Worm (Caenorhabditis elegans) whole organism, mixed stage, embryonic: Measurements from ENCODE around the gene rpn-7.

Source experiments
- M03D4.4 ChIP-seq: sonication (generic microtip); optimal IDR thresholded peaks from 2 replicates; lab custom pipeline; 2017; ENCODE audit warnings: mild to moderate bottlenecking, missing genetic modification characterization, missing compliant biosample characterization
- bed-3 ChIP-seq: fragments of 200-800 bp; sonication (Bioruptor generic); optimal IDR thresholded peaks from 3 replicates; lab custom pipeline; 2018; ENCODE audit warnings: mild to moderate bottlenecking, missing genetic modification characterization, moderate library complexity, missing compliant biosample characterization
- blmp-1 ChIP-seq: fragments of 150-350 bp; optimal IDR thresholded peaks from 2 replicates; lab custom pipeline; 2014; ENCODE audit warnings: missing biosample characterization, missing genetic modification characterization
- ceh-39 ChIP-seq: fragments of 150-350 bp; optimal IDR thresholded peaks from 2 replicates; lab custom pipeline; 2014; ENCODE audit warnings: missing biosample characterization, missing genetic modification characterization
- ceh-43 ChIP-seq: fragments of 200-800 bp; sonication (Bioruptor generic); optimal IDR thresholded peaks from 2 replicates; lab custom pipeline; 2018; ENCODE audit warnings: mild to moderate bottlenecking, missing genetic modification characterization, moderate library complexity, missing compliant biosample characterization
- cnd-1 ChIP-seq: fragments of 200-800 bp; sonication (Bioruptor generic); optimal IDR thresholded peaks from 2 replicates; lab custom pipeline; 2018; ENCODE audit warnings: mild to moderate bottlenecking, missing genetic modification characterization, missing compliant biosample characterization
- drap-1 ChIP-seq: fragments of 200-800 bp; sonication (Bioruptor generic); optimal IDR thresholded peaks from 3 replicates; lab custom pipeline; 2018; ENCODE audit warnings: mild to moderate bottlenecking, missing genetic modification characterization, missing compliant biosample characterization
- elt-1 ChIP-seq: sonication (generic microtip); optimal IDR thresholded peaks from 2 replicates; lab custom pipeline; 2017; ENCODE audit warnings: missing genetic modification characterization, mild to moderate bottlenecking, missing compliant biosample characterization, antibody characterized with exemption, moderate library complexity, borderline replicate concordance; ENCODE audit not compliant: insufficient read depth
- elt-3 ChIP-seq: fragments of 150-350 bp; optimal IDR thresholded peaks from 2 replicates; lab custom pipeline; 2014; ENCODE audit warnings: missing biosample characterization, missing genetic modification characterization
- flh-1 ChIP-seq: fragments of 200-800 bp; sonication (Bioruptor generic); optimal IDR thresholded peaks from 2 replicates; lab custom pipeline; 2018; ENCODE audit warnings: mild to moderate bottlenecking, missing genetic modification characterization, moderate library complexity, missing compliant biosample characterization
- ham-2 ChIP-seq: fragments of 200-800 bp; sonication (Bioruptor generic); optimal IDR thresholded peaks from 2 replicates; lab custom pipeline; 2018; ENCODE audit warnings: mild to moderate bottlenecking, missing genetic modification characterization, missing compliant biosample characterization
- lin-13 ChIP-seq: fragments of 150-350 bp; optimal IDR thresholded peaks from 2 replicates; lab custom pipeline; 2014; ENCODE audit warnings: missing biosample characterization, missing genetic modification characterization
- lin-32 ChIP-seq: fragments of 200-800 bp; sonication (Bioruptor generic); optimal IDR thresholded peaks from 2 replicates; lab custom pipeline; 2018; ENCODE audit warnings: mild to moderate bottlenecking, missing genetic modification characterization, missing compliant biosample characterization
- lsy-2 ChIP-seq: fragments of 150-350 bp; optimal IDR thresholded peaks from 2 replicates; lab custom pipeline; 2014; ENCODE audit warnings: missing biosample characterization, missing genetic modification characterization
- mab-5 ChIP-seq: fragments of 150-350 bp; optimal IDR thresholded peaks from 2 replicates; lab custom pipeline; 2014; ENCODE audit warnings: missing biosample characterization, missing genetic modification characterization
- mep-1 ChIP-seq: fragments of 150-350 bp; optimal IDR thresholded peaks from 2 replicates; lab custom pipeline; 2017; ENCODE audit warnings: missing biosample characterization, missing genetic modification reagents, missing genetic modification characterization, inconsistent platforms
- nhr-12 ChIP-seq: fragments of 150-350 bp; optimal IDR thresholded peaks from 2 replicates; lab custom pipeline; 2014; ENCODE audit warnings: missing biosample characterization, missing genetic modification characterization
- nhr-2 ChIP-seq: fragments of 150-350 bp; optimal IDR thresholded peaks from 2 replicates; lab custom pipeline; 2014; ENCODE audit warnings: missing biosample characterization, missing genetic modification characterization
- nhr-237 ChIP-seq: fragments of 150-350 bp; optimal IDR thresholded peaks from 2 replicates; lab custom pipeline; 2014; ENCODE audit warnings: missing biosample characterization, missing genetic modification characterization
- nhr-28 ChIP-seq: fragments of 150-350 bp; optimal IDR thresholded peaks from 2 replicates; lab custom pipeline; 2014; ENCODE audit warnings: missing biosample characterization, missing genetic modification characterization
- nhr-76 ChIP-seq: sonication (generic microtip); optimal IDR thresholded peaks from 2 replicates; lab custom pipeline; 2017; ENCODE audit warnings: missing biosample characterization, missing genetic modification characterization
- pha-4 ChIP-seq: fragments of 150-350 bp; optimal IDR thresholded peaks from 2 replicates; lab custom pipeline; 2018; ENCODE audit warnings: missing biosample characterization, missing genetic modification reagents, missing genetic modification characterization
- sem-2 ChIP-seq: fragments of 200-800 bp; sonication (Bioruptor generic); optimal IDR thresholded peaks from 2 replicates; lab custom pipeline; 2018; ENCODE audit warnings: mild to moderate bottlenecking, missing genetic modification characterization, missing compliant biosample characterization
- snpc-4 ChIP-seq: fragments of 150-350 bp; optimal IDR thresholded peaks from 2 replicates; lab custom pipeline; 2014; ENCODE audit warnings: missing biosample characterization, missing genetic modification characterization
- sptf-1 ChIP-seq: sonication (generic microtip); optimal IDR thresholded peaks from 2 replicates; lab custom pipeline; 2017; ENCODE audit warnings: mild to moderate bottlenecking, missing genetic modification characterization, moderate library complexity, missing compliant biosample characterization
- tbx-8 ChIP-seq: fragments of 200-800 bp; sonication (Bioruptor generic); optimal IDR thresholded peaks from 2 replicates; lab custom pipeline; 2018; ENCODE audit warnings: mild to moderate bottlenecking, missing genetic modification characterization, moderate library complexity, missing compliant biosample characterization
- unc-120 ChIP-seq: sonication (generic microtip); optimal IDR thresholded peaks from 2 replicates; lab custom pipeline; 2017; ENCODE audit warnings: missing genetic modification characterization, missing compliant biosample characterization; ENCODE audit not compliant: poor library complexity, severe bottlenecking
- unc-39 ChIP-seq: fragments of 150-350 bp; optimal IDR thresholded peaks from 2 replicates; lab custom pipeline; 2014; ENCODE audit warnings: missing biosample characterization, missing genetic modification characterization
- unc-62 ChIP-seq: fragments of 150-350 bp; optimal IDR thresholded peaks from 2 replicates; lab custom pipeline; 2014; ENCODE audit warnings: missing biosample characterization, missing genetic modification reagents, missing genetic modification characterization
- zip-8 ChIP-seq: fragments of 150-350 bp; optimal IDR thresholded peaks from 2 replicates; lab custom pipeline; 2014; ENCODE audit warnings: missing biosample characterization, missing genetic modification characterization
- ztf-11 ChIP-seq: fragments of 150-350 bp; optimal IDR thresholded peaks from 2 replicates; lab custom pipeline; 2014; ENCODE audit warnings: missing biosample characterization, missing genetic modification characterization

The rpn-7 gene

DNA sequence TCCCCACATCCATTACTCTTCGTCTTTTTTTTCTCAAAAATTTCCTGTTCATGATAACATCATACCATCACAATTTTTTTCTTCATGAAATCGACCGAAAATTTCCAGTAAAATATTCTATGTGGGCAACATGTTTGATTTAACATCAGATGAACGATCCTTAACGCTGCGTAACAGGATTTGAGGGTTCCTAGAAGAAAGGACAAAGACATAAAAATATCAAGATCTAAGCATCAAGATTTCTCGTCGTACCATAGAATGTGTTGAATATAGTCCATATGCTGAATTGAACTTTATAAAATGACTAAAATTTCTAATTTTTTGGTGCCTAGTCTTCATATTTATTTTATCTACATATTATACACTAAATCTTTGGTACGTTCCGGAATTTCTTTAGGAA lies 16.3 kb upstream of the rpn-7 start, which contains the start of gene F49C12.3:
F49C12.3 (plus strand) TSS at position 301 of the 400 bp plus-strand sequence.
- TF ChIP-seq unc-120 (tag; lab: Kevin White, UChicago) (no peak), lsy-2 (tag; lab: Kevin White, UChicago) (no peak), cnd-1 (tag; lab: Kevin White, UChicago) (no peak), ceh-39 (no peak), elt-3 (no peak), ceh-43 (GFP tag; lab: Kevin White, UChicago) (no peak), tbx-8 (GFP tag; lab: Kevin White, UChicago) (no peak), unc-39 (tag; lab: Kevin White, UChicago) (no peak), lin-13 (tag; lab: Kevin White, UChicago) (no peak), unc-62 (no peak), bed-3 (no peak), blmp-1 (tag; lab: Kevin White, UChicago) (no peak), pha-4 (tag; lab: Kevin White, UChicago) (no peak)

DNA sequence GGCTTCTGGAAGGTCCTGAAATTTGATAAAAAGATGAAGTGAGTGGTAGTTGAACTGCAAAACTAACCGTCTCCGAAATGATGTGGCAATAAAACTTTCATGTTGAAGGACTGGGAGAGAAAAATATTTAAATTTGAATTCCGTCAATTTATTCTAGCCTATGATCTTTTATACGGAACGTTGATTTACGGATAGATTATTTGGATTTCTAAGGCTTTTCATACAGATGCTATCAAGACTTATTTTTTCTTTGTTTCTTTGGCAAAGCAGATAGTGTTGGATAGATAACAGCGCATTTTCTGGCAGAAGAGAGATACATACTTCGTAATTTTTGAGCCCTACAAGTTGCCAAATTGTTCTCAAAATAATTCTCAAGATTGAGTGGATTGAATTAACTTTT lies 12.4 kb upstream of the rpn-7 start, which contains the start of gene F49C12.4:
F49C12.4 (minus strand) TSS at position 101 of the 400 bp plus-strand sequence.
- peak; percentile 61 for TF ChIP-seq elt-1 (tag; lab: Kevin White, UChicago)
- TF ChIP-seq ceh-39: no peak
- no peak for TF ChIP-seq tbx-8 (GFP tag; lab: Kevin White, UChicago)
- no peak for TF ChIP-seq nhr-28

DNA sequence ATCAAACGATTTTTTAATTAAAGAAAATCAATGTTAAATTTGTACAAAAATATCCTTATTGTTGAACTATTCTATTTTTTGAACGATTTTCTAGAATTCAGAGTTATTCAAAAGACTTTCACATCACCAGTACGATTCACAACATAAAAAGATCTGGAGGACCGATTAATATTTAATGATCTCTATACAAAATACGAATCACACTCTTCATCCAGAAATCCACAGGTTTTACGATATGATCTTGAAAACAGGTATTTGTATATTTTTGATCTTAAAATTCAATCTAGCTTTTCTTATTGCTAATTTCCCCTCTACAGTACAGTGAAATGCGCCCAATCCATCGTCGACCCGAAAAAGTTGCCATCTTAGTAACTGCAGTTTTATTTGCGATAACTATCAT lies 11.8 kb upstream of the rpn-7 start, which contains the start of gene F49C12.5:
F49C12.5 (plus strand) TSS at position 301 of the 400 bp plus-strand sequence.
- TF ChIP-seq sptf-1 (tag; lab: Kevin White, UChicago): no peak
- TF ChIP-seq blmp-1 (tag; lab: Kevin White, UChicago): no peak
- no peak for TF ChIP-seq sem-2
- TF ChIP-seq unc-120 (tag; lab: Kevin White, UChicago): no peak
- no peak for TF ChIP-seq nhr-12 (tag; lab: Kevin White, UChicago)
- TF ChIP-seq snpc-4 (tag; lab: Kevin White, UChicago): no peak
- no peak for TF ChIP-seq zip-8 (tag; lab: Kevin White, UChicago)
- no peak for TF ChIP-seq tbx-8 (GFP tag; lab: Kevin White, UChicago)
- TF ChIP-seq ztf-11: no peak
- TF ChIP-seq elt-3: no peak
- TF ChIP-seq nhr-237 (tag; lab: Kevin White, UChicago): no peak
- no peak for TF ChIP-seq lin-32
- TF ChIP-seq bed-3: no peak
- TF ChIP-seq elt-1 (tag; lab: Kevin White, UChicago): no peak
- TF ChIP-seq drap-1 (GFP tag; lab: Kevin White, UChicago): no peak
- TF ChIP-seq unc-39 (tag; lab: Kevin White, UChicago): no peak
- no peak for TF ChIP-seq nhr-28
- no peak for TF ChIP-seq cnd-1 (tag; lab: Kevin White, UChicago)
- TF ChIP-seq, all 35 proteins: peak for 0

DNA sequence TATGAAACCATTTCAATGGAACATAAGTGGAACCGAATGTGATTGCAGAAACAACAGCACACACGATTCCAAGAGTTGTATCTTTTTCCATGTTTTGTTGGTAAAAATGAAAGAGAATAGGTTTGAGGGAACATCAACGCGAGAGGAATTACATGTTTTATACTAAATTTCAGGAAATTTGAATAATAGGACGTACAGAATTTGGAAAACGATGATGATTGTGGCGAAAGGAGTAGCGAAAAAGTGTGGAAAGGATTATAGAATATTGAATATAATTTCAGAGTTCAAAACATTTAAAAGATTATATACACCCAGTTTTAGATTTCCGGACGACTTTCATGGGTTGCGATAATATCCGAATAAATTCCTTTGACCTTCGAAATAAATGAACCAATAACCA lies 7.5 kb upstream of the rpn-7 start, which contains the start of gene F49C12.6:
F49C12.6 (minus strand) TSS at position 101 of the 400 bp plus-strand sequence.
- TF ChIP-seq bed-3: no peak
- TF ChIP-seq cnd-1 (tag; lab: Kevin White, UChicago): no peak
- no peak for TF ChIP-seq tbx-8 (GFP tag; lab: Kevin White, UChicago)
- no peak for TF ChIP-seq sptf-1 (tag; lab: Kevin White, UChicago)
- no peak for TF ChIP-seq M03D4.4 (tag; lab: Kevin White, UChicago)
- no peak for TF ChIP-seq nhr-2 (tag; lab: Kevin White, UChicago)
- no peak for TF ChIP-seq lin-32
- TF ChIP-seq ham-2 (GFP tag; lab: Kevin White, UChicago): no peak
- no peak for TF ChIP-seq lin-13 (tag; lab: Kevin White, UChicago)
- no peak for TF ChIP-seq ceh-43 (GFP tag; lab: Kevin White, UChicago)

DNA sequence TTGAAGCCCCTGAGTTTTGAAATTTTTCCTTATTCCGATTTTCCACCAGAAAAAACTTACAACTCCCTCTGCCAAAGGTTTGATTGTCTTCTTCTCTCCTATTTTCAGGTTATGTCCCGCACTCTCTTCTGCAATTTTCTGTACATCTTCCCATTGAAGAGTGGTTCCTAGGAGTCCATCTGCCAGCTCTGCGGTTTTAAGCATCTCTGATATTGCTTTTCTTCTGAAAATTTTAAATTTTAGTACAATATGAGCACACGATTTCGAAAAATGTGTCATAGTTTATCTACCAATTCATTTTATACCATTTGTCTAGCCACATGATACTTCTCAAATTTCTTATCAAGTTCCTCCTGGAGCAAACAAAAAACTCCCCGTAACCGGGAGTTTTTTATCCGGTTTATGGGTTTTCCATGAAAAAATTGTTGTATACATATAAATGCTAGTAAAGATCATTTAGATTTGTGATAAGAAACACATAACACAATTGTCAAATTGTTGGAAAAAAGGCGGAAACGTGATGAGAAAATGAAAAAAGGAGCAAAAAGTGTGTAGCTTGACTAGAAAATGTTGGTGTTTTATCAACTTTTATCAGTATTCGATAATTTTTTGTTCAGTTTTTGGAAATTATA lies 5.4 kb upstream of the rpn-7 start:
- no peak for TF ChIP-seq bed-3
- no peak for TF ChIP-seq nhr-76 (tag; lab: Kevin White, UChicago)
- TF ChIP-seq mep-1 (tag; lab: Kevin White, UChicago): no peak
- TF ChIP-seq zip-8 (tag; lab: Kevin White, UChicago): no peak
- no peak for TF ChIP-seq cnd-1 (tag; lab: Kevin White, UChicago)
- TF ChIP-seq unc-39 (tag; lab: Kevin White, UChicago): no peak
- no peak for TF ChIP-seq elt-3
- no peak for TF ChIP-seq flh-1 (GFP tag; lab: Kevin White, UChicago)
- no peak for TF ChIP-seq unc-120 (tag; lab: Kevin White, UChicago)
- TF ChIP-seq pha-4 (tag; lab: Kevin White, UChicago): no peak
- TF ChIP-seq mab-5 (tag; lab: Kevin White, UChicago): no peak
- no peak for TF ChIP-seq ztf-11
- no peak for TF ChIP-seq lsy-2 (tag; lab: Kevin White, UChicago)
- TF ChIP-seq blmp-1 (tag; lab: Kevin White, UChicago): no peak
- no peak for TF ChIP-seq nhr-28
- no peak for TF ChIP-seq ham-2 (GFP tag; lab: Kevin White, UChicago)
- TF ChIP-seq nhr-237 (tag; lab: Kevin White, UChicago): no peak
